Worm (Caenorhabditis elegans) whole organism, midembryonic: Measurements from ENCODE around the gene dnc-1.
A peak's percentile ranks its signal among the peaks of the same experiment; 100 is the strongest.

Experiments used
- T22C8.4 ChIP-seq: fragments of 200-800 bp; sonication (Bioruptor generic); IDR thresholded peaks from 2 replicates; pipeline ENCODE4 v1.3.6; 2022; ENCODE audit warnings: missing genetic modification characterization, missing compliant biosample characterization
- cog-1 ChIP-seq: sonication (generic microtip); optimal IDR thresholded peaks from 2 replicates; lab custom pipeline; 2016; ENCODE audit warnings: missing genetic modification characterization, missing compliant biosample characterization
- flt-1 ChIP-seq: fragments of 200-800 bp; sonication (Bioruptor generic); IDR thresholded peaks from 2 replicates; pipeline ENCODE4 v1.3.6; 2022; ENCODE audit warnings: missing genetic modification characterization, missing compliant biosample characterization
- klf-2 ChIP-seq: fragments of 200-800 bp; sonication (Bioruptor generic); conservative IDR thresholded peaks from 2 replicates; pipeline ENCODE4 v1.3.6; 2022; ENCODE audit warnings: missing genetic modification reagents, missing genetic modification characterization, missing compliant biosample characterization
- med-1 ChIP-seq: sonication (generic microtip); optimal IDR thresholded peaks from 2 replicates; lab custom pipeline; 2017; ENCODE audit warnings: missing genetic modification characterization, mild to moderate bottlenecking, missing compliant biosample characterization, antibody characterized with exemption, missing genetic modification reagents; ENCODE audit not compliant: insufficient read depth
- ref-1 ChIP-seq: fragments of 200-800 bp; sonication (Bioruptor generic); conservative IDR thresholded peaks from 2 replicates; pipeline ENCODE4 v1.3.6; 2022; ENCODE audit warnings: missing genetic modification reagents, missing genetic modification characterization, missing compliant biosample characterization
- tab-1 ChIP-seq: fragments of 200-800 bp; sonication (Bioruptor generic); IDR thresholded peaks from 2 replicates; pipeline ENCODE4 v1.3.6; 2022; ENCODE audit warnings: missing genetic modification characterization, missing compliant biosample characterization
- ztf-23 ChIP-seq: fragments of 200-800 bp; sonication (Bioruptor generic); IDR thresholded peaks from 2 replicates; pipeline ENCODE4 v1.3.6; 2022; ENCODE audit warnings: missing genetic modification reagents, missing genetic modification characterization, missing compliant biosample characterization
- ztf-29 ChIP-seq: fragments of 200-800 bp; sonication (Bioruptor generic); IDR thresholded peaks from 2 replicates; pipeline ENCODE4 v1.3.6; 2022; ENCODE audit warnings: missing genetic modification reagents, missing genetic modification characterization, missing compliant biosample characterization

dnc-1 gene

ce11 chrIV:10933062-10933552, at the start of gene dnc-1, which contains the start of gene lsm-7:
dnc-1 (minus strand) TSS chrIV:10933203.
lsm-7 (plus strand) TSS chrIV:10933502.
- no peak for TF ChIP-seq klf-2 (GFP tag; lab: Robert Waterston, UW)
- TF ChIP-seq flt-1 (GFP tag; lab: Robert Waterston, UW), result 0 out of 2 replicates have a peak, but pooled peaks have one; percentile 37
- no peak for TF ChIP-seq tab-1 (GFP tag; lab: Robert Waterston, UW)
- peak; percentile 35 for TF ChIP-seq cog-1 (tag; lab: Kevin White, UChicago)
- no peak for TF ChIP-seq ztf-23 (GFP tag; lab: Robert Waterston, UW)

- TF ChIP-seq T22C8.4, result no peak
- TF ChIP-seq cog-1 (tag; lab: Kevin White, UChicago), result no peak
- no peak for TF ChIP-seq ztf-29 (GFP tag; lab: Robert Waterston, UW)
- TF ChIP-seq klf-2 (GFP tag; lab: Robert Waterston, UW), result no peak
- TF ChIP-seq med-1, result no peak
- no peak for TF ChIP-seq flt-1 (GFP tag; lab: Robert Waterston, UW)
- TF ChIP-seq tab-1 (GFP tag; lab: Robert Waterston, UW), result no peak
- no peak for TF ChIP-seq ztf-23 (GFP tag; lab: Robert Waterston, UW)
- TF ChIP-seq ref-1 (GFP tag; lab: Robert Waterston, UW), result no peak
Measured at ce11 chrIV:10981761-10982160, 48.8 kb upstream of the dnc-1 start, which contains the start of gene Y43E12A.2. Y43E12A.2 (plus strand) TSS chrIV:10982061.

DNA sequence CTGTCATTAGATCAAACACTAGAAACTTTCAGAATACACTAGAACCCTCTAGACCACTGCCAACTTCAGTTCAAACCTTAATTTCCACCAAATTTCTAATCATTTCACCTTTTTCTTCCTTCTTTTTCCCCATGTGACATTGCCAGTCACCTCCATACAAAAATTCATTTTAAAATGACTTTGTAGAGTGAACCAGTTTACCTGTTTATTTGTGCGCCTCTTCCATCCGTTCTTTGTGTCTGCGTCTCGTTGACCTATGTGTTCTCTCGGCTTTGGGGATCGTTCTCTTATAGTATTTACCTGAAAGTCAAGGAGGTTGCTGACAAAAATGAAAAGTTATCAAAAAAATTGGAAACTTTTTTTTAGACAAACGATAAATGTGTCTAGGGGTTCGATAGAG, 47.6 kb upstream of the dnc-1 start:
- no peak for TF ChIP-seq tab-1 (GFP tag; lab: Robert Waterston, UW)
- no peak for TF ChIP-seq ztf-23 (GFP tag; lab: Robert Waterston, UW)
- no peak for TF ChIP-seq med-1
- no peak for TF ChIP-seq ztf-29 (GFP tag; lab: Robert Waterston, UW)
- no peak for TF ChIP-seq flt-1 (GFP tag; lab: Robert Waterston, UW)
- TF ChIP-seq cog-1 (tag; lab: Kevin White, UChicago), result no peak
- no peak for TF ChIP-seq T22C8.4
- no peak for TF ChIP-seq ref-1 (GFP tag; lab: Robert Waterston, UW)
- TF ChIP-seq klf-2 (GFP tag; lab: Robert Waterston, UW), result no peak

- TF ChIP-seq klf-2 (GFP tag; lab: Robert Waterston, UW), result no peak
- no peak for TF ChIP-seq T22C8.4
- no peak for TF ChIP-seq ref-1 (GFP tag; lab: Robert Waterston, UW)
- TF ChIP-seq ztf-23 (GFP tag; lab: Robert Waterston, UW), result no peak
- no peak for TF ChIP-seq ztf-29 (GFP tag; lab: Robert Waterston, UW)
- TF ChIP-seq cog-1 (tag; lab: Kevin White, UChicago), result no peak
- TF ChIP-seq med-1, result no peak
- no peak for TF ChIP-seq flt-1 (GFP tag; lab: Robert Waterston, UW)
- no peak for TF ChIP-seq tab-1 (GFP tag; lab: Robert Waterston, UW)
Measured at ce11 chrIV:10979689-10980088, 46.7 kb upstream of the dnc-1 start.

- TF ChIP-seq T22C8.4 (no peak), ztf-23 (GFP tag; lab: Robert Waterston, UW) (no peak), ref-1 (GFP tag; lab: Robert Waterston, UW) (no peak), tab-1 (GFP tag; lab: Robert Waterston, UW) (no peak), cog-1 (tag; lab: Kevin White, UChicago) (no peak), klf-2 (GFP tag; lab: Robert Waterston, UW) (no peak), flt-1 (GFP tag; lab: Robert Waterston, UW) (no peak), med-1 (no peak), ztf-29 (GFP tag; lab: Robert Waterston, UW) (no peak)
Measured at ce11 chrIV:10978641-10979040, 45.6 kb upstream of the dnc-1 start.

ce11 chrIV:10975968-10976367, 43.0 kb upstream of the dnc-1 start:
- TF ChIP-seq flt-1 (GFP tag; lab: Robert Waterston, UW) (no peak), T22C8.4 (no peak), ref-1 (GFP tag; lab: Robert Waterston, UW) (no peak)

ce11 chrIV:10971636-10972199, 38.7 kb upstream of the dnc-1 start:
- no peak for TF ChIP-seq flt-1 (GFP tag; lab: Robert Waterston, UW)
- no peak for TF ChIP-seq klf-2 (GFP tag; lab: Robert Waterston, UW)
- no peak for TF ChIP-seq cog-1 (tag; lab: Kevin White, UChicago)
- no peak for TF ChIP-seq ref-1 (GFP tag; lab: Robert Waterston, UW)
- no peak for TF ChIP-seq T22C8.4
- no peak for TF ChIP-seq tab-1 (GFP tag; lab: Robert Waterston, UW)
- TF ChIP-seq ztf-23 (GFP tag; lab: Robert Waterston, UW), result no peak
- TF ChIP-seq ztf-29 (GFP tag; lab: Robert Waterston, UW), result no peak
- TF ChIP-seq med-1, result no peak

DNA sequence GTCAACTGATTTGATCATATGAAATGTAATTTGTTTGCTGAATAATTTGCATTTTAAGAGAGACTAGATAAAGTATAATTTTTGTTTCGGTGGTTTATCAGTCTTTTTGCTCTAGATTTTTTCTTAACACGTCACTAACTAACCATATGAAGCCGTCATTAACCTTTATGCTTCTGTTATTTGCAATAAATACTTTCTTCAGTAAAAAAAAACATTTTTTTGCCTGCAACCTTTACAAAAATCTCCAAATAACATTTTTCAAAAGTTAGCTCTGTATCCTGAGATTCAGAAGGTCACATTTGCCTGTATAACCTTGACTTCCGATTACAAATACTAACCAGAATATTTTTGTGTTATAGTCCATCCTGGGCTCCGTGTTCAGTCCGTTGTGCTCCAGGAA, 37.8 kb upstream of the dnc-1 start:
- TF ChIP-seq flt-1 (GFP tag; lab: Robert Waterston, UW) (no peak), T22C8.4 (no peak), cog-1 (tag; lab: Kevin White, UChicago) (no peak), tab-1 (GFP tag; lab: Robert Waterston, UW) (no peak)

ce11 chrIV:10970333-10970732, 37.3 kb upstream of the dnc-1 start:
- TF ChIP-seq tab-1 (GFP tag; lab: Robert Waterston, UW) (no peak), klf-2 (GFP tag; lab: Robert Waterston, UW) (no peak), T22C8.4 (no peak), ref-1 (GFP tag; lab: Robert Waterston, UW) (no peak), med-1 (no peak), ztf-29 (GFP tag; lab: Robert Waterston, UW) (no peak), cog-1 (tag; lab: Kevin White, UChicago) (no peak), ztf-23 (GFP tag; lab: Robert Waterston, UW) (no peak), flt-1 (GFP tag; lab: Robert Waterston, UW) (no peak)

- TF ChIP-seq ztf-23 (GFP tag; lab: Robert Waterston, UW), result no peak
- TF ChIP-seq klf-2 (GFP tag; lab: Robert Waterston, UW), result no peak
- TF ChIP-seq T22C8.4, result no peak
- no peak for TF ChIP-seq tab-1 (GFP tag; lab: Robert Waterston, UW)
- TF ChIP-seq ref-1 (GFP tag; lab: Robert Waterston, UW), result no peak
- TF ChIP-seq ztf-29 (GFP tag; lab: Robert Waterston, UW), result no peak
- no peak for TF ChIP-seq cog-1 (tag; lab: Kevin White, UChicago)
- no peak for TF ChIP-seq flt-1 (GFP tag; lab: Robert Waterston, UW)
- TF ChIP-seq med-1, result no peak
Measured at ce11 chrIV:10966359-10966758, 33.4 kb upstream of the dnc-1 start, which contains the start of the genes aqp-3 and Y69E1A.8. aqp-3 (minus strand) TSS chrIV:10966459. Y69E1A.8 (plus strand) TSS chrIV:10966604.
